Worm (Caenorhabditis elegans): ENCODE results near the gene R07E3.7.

R07E3.7 gene

DNA sequence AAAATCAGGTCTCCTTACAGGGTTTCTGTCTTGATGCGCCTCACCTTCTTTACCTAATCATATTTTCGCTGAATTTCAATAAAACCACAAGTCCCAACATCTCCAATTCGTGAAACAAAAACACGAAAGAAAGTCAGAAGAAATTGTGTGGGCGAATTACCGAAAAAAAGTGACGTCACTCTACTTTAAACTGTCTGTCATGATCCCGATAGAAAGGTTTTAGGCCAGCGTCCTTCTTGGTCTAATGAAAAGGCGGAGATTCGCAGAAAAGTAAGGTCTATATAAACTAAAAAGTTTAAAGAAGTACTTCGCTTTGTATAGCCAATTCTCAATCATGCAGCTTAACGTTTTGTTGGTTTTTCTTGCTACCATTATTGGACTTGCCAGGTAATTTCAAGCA, 49.3 kb downstream of the R07E3.7 start, which contains the start of gene cnc-8:
TSS of gene cnc-8 (plus strand) at position 307 of the 400 bp plus-strand sequence.
- TF ChIP-seq ceh-34 (tag; optimal IDR thresholded peaks at IDR 0.05) (no peak), nhr-232 (tag; optimal IDR thresholded peaks at IDR 0.05) (no peak), dve-1 (tag; optimal IDR thresholded peaks at IDR 0.05) (no peak), unc-42 (tag; optimal IDR thresholded peaks at IDR 0.05) (no peak), npax-4 (tag; optimal IDR thresholded peaks at IDR 0.05) (no peak), T23F11.4 (GFP tag; optimal IDR thresholded peaks at IDR 0.05) (no peak), ets-4 (tag; optimal IDR thresholded peaks at IDR 0.05) (no peak), ceh-24 (tag; optimal IDR thresholded peaks at IDR 0.05) (no peak), K02D7.2 (tag; optimal IDR thresholded peaks at IDR 0.05) (no peak), elt-4 (tag; optimal IDR thresholded peaks at IDR 0.05) (no peak), Y22D7AL.16 (tag; optimal IDR thresholded peaks at IDR 0.05) (no peak), pax-1 (tag; optimal IDR thresholded peaks at IDR 0.05) (no peak), unc-3 (GFP tag; conservative IDR thresholded peaks at IDR 0.05) (no peak), unc-3 (tag; optimal IDR thresholded peaks at IDR 0.05) (no peak), tbx-2 (tag; optimal IDR thresholded peaks at IDR 0.05) (no peak), sdc-2 (tag; optimal IDR thresholded peaks at IDR 0.05) (no peak), eyg-1 (tag; optimal IDR thresholded peaks at IDR 0.05) (no peak), ttx-3 (tag; optimal IDR thresholded peaks at IDR 0.05) (no peak), unc-55 (GFP tag; optimal IDR thresholded peaks at IDR 0.05) (no peak), che-1 (tag; optimal IDR thresholded peaks at IDR 0.05) (no peak)

- TF ChIP-seq unc-42 (tag; optimal IDR thresholded peaks at IDR 0.05) (no peak), fkh-10 (GFP tag; optimal IDR thresholded peaks at IDR 0.05) (no peak), ceh-22 (tag; optimal IDR thresholded peaks at IDR 0.05) (no peak), ceh-9 (tag; optimal IDR thresholded peaks at IDR 0.05) (no peak), madf-2 (tag; optimal IDR thresholded peaks at IDR 0.05) (no peak), T23F11.4 (GFP tag; optimal IDR thresholded peaks at IDR 0.05) (no peak)
Measured at ce11 chrX:10304178-10304577, 51.4 kb downstream of the R07E3.7 start, which contains the start of gene fipr-21. Gene fipr-21 (plus strand): TSS chrX:10304529.

- TF ChIP-seq unc-42 (tag; optimal IDR thresholded peaks at IDR 0.05) (no peak), pqm-1 (tag; optimal IDR thresholded peaks at IDR 0.05) (no peak), ceh-48 (tag; optimal IDR thresholded peaks at IDR 0.05) (no peak), unc-3 (GFP tag; conservative IDR thresholded peaks at IDR 0.05) (no peak), unc-3 (tag; optimal IDR thresholded peaks at IDR 0.05) (no peak), eyg-1 (tag; optimal IDR thresholded peaks at IDR 0.05) (no peak), zip-5 (tag; optimal IDR thresholded peaks at IDR 0.05) (no peak), ceh-18 (tag; optimal IDR thresholded peaks at IDR 0.05) (no peak)
Measured at ce11 chrX:10302430-10302829, 53.1 kb downstream of the R07E3.7 start, which contains the start of gene fip-5. Gene fip-5 (plus strand): TSS chrX:10302741.

DNA sequence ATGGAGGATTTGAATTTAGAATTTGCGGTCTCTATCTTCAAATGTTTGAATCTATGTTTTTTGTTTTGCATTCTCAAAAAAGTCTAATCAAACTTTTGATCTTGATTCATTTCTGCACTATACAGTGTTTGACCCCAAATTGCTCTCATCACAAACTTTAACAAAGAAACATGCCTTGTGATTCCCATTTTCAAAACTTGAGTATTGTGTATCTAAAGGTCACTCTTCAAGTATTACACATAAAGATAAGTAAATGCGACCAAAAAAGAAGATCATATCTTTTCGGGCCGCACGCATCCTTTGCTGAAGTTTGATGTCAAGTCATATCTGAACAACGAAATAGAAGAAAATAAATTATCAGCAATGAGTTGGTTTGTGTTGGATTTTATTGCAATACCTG, 53.6 kb downstream of the R07E3.7 start:
- no peak for TF ChIP-seq ceh-22 (tag; optimal IDR thresholded peaks at IDR 0.05)
- TF ChIP-seq eyg-1 (tag; optimal IDR thresholded peaks at IDR 0.05) = no peak
- TF ChIP-seq K02D7.2 (tag; optimal IDR thresholded peaks at IDR 0.05) = no peak
- TF ChIP-seq fkh-6 (tag; optimal IDR thresholded peaks at IDR 0.05) = no peak
- TF ChIP-seq T23F11.4 (GFP tag; optimal IDR thresholded peaks at IDR 0.05) = no peak
- TF ChIP-seq sdc-2 (tag; optimal IDR thresholded peaks at IDR 0.05) = no peak
- no peak for TF ChIP-seq unc-3 (GFP tag; conservative IDR thresholded peaks at IDR 0.05)
- no peak for TF ChIP-seq unc-3 (tag; optimal IDR thresholded peaks at IDR 0.05)
- TF ChIP-seq pag-3 (tag; optimal IDR thresholded peaks at IDR 0.05; ENCODE audit: borderline replicate concordance) = no peak
- TF ChIP-seq ama-1 (optimal IDR thresholded peaks at IDR 0.05) = no peak
- no peak for TF ChIP-seq ceh-2 (tag; optimal IDR thresholded peaks at IDR 0.05)
- no peak for TF ChIP-seq ceh-6 (GFP tag; optimal IDR thresholded peaks at IDR 0.05)
- no peak for TF ChIP-seq nhr-232 (tag; optimal IDR thresholded peaks at IDR 0.05)
- TF ChIP-seq hlh-13 (GFP tag; optimal IDR thresholded peaks at IDR 0.05) = no peak
- TF ChIP-seq pat-9 (tag; optimal IDR thresholded peaks at IDR 0.05) = no peak
- no peak for TF ChIP-seq ceh-48 (tag; optimal IDR thresholded peaks at IDR 0.05)
- TF ChIP-seq che-1 (tag; optimal IDR thresholded peaks at IDR 0.05) = no peak
- no peak for TF ChIP-seq lim-6 (tag; optimal IDR thresholded peaks at IDR 0.05)
- no peak for TF ChIP-seq ceh-30 (tag; optimal IDR thresholded peaks at IDR 0.05)
